Fruit fly (Drosophila melanogaster) whole organism, embryonic: ENCODE measurements around the gene CG43245.

Experiments
- CG11456 ChIP-seq: fragments of 200-800 bp; sonication (Bioruptor generic); IDR thresholded peaks from 3 replicates; pipeline ENCODE4 v1.3.6; 2022; ENCODE audit warnings: missing biosample characterization, missing genetic modification characterization
- CG12104 ChIP-seq: fragments of 200-800 bp; sonication (Bioruptor generic); optimal IDR thresholded peaks from 3 replicates; lab custom pipeline; 2016; ENCODE audit warnings: missing biosample characterization, missing genetic modification characterization
- CG12219 ChIP-seq: fragments of 200-800 bp; sonication (Bioruptor generic); optimal IDR thresholded peaks from 3 replicates; lab custom pipeline; 2018; ENCODE audit warnings: missing biosample characterization, mild to moderate bottlenecking, missing genetic modification characterization
- CG12769 ChIP-seq: fragments of 200-800 bp; sonication (Bioruptor generic); optimal IDR thresholded peaks from 2 replicates; lab custom pipeline; 2019; ENCODE audit warnings: missing biosample characterization, mild to moderate bottlenecking, missing genetic modification characterization, moderate library complexity
- CG12942 ChIP-seq: fragments of 200-800 bp; sonication (Bioruptor generic); optimal IDR thresholded peaks from 3 replicates; lab custom pipeline; 2016; ENCODE audit warnings: missing biosample characterization, missing genetic modification characterization
- CG13894 ChIP-seq: fragments of 200-800 bp; sonication (Bioruptor generic); optimal IDR thresholded peaks from 3 replicates; lab custom pipeline; 2018; ENCODE audit warnings: missing biosample characterization, mild to moderate bottlenecking, missing genetic modification characterization, moderate library complexity
- CG14710 ChIP-seq: fragments of 200-800 bp; sonication (Bioruptor generic); optimal IDR thresholded peaks from 3 replicates; lab custom pipeline; 2019; ENCODE audit warnings: missing biosample characterization, mild to moderate bottlenecking, missing genetic modification characterization, moderate library complexity
- CG14860 ChIP-seq: fragments of 200-800 bp; sonication (Bioruptor generic); IDR thresholded peaks from 3 replicates; pipeline ENCODE4 v1.3.6; 2022; ENCODE audit warnings: missing biosample characterization, missing genetic modification characterization; ENCODE audit not compliant: partially characterized antibody
- CG1603 ChIP-seq: fragments of 200-800 bp; sonication (Bioruptor generic); optimal IDR thresholded peaks from 2 replicates; lab custom pipeline; 2019; ENCODE audit warnings: missing biosample characterization, mild to moderate bottlenecking, missing genetic modification characterization, moderate library complexity
- CG1647 ChIP-seq: fragments of 200-800 bp; sonication (Bioruptor generic); optimal IDR thresholded peaks from 3 replicates; lab custom pipeline; 2016; ENCODE audit warnings: missing biosample characterization, missing genetic modification characterization
- CG16779 ChIP-seq: fragments of 200-800 bp; sonication (Bioruptor generic); IDR thresholded peaks from 2 replicates; pipeline ENCODE4 v1.3.6; 2022; ENCODE audit warnings: missing biosample characterization, missing genetic modification characterization
- CG16863 ChIP-seq: fragments of 200-800 bp; sonication (Bioruptor generic); optimal IDR thresholded peaks from 3 replicates; lab custom pipeline; 2016; ENCODE audit warnings: missing biosample characterization, missing genetic modification characterization
- CG17385 ChIP-seq: fragments of 200-800 bp; sonication (Bioruptor generic); optimal IDR thresholded peaks from 3 replicates; lab custom pipeline; 2018; ENCODE audit warnings: missing biosample characterization, mild to moderate bottlenecking, missing genetic modification characterization
- CG17802 ChIP-seq: fragments of 200-800 bp; sonication (Bioruptor generic); optimal IDR thresholded peaks from 2 replicates; lab custom pipeline; 2018; ENCODE audit warnings: missing biosample characterization, mild to moderate bottlenecking, missing genetic modification characterization, moderate library complexity
- CG30403 ChIP-seq: fragments of 200-800 bp; sonication (Bioruptor generic); optimal IDR thresholded peaks from 3 replicates; lab custom pipeline; 2016; ENCODE audit warnings: missing biosample characterization, missing genetic modification characterization
- CG31224 ChIP-seq: fragments of 200-800 bp; sonication (Bioruptor generic); IDR thresholded peaks from 2 replicates; pipeline ENCODE4 v1.3.6; 2022; ENCODE audit warnings: missing biosample characterization, missing genetic modification characterization
- CG3281 ChIP-seq: fragments of 200-800 bp; sonication (Bioruptor generic); optimal IDR thresholded peaks from 3 replicates; lab custom pipeline; 2017; ENCODE audit warnings: missing biosample characterization, mild to moderate bottlenecking, missing genetic modification characterization
- CG6689 ChIP-seq: fragments of 200-800 bp; sonication (Bioruptor generic); IDR thresholded peaks from 2 replicates; pipeline ENCODE4 v1.3.6; 2022; ENCODE audit warnings: missing biosample characterization, missing genetic modification characterization
- CG7271 ChIP-seq: fragments of 200-800 bp; sonication (Bioruptor generic); optimal IDR thresholded peaks from 2 replicates; lab custom pipeline; 2018; ENCODE audit warnings: missing biosample characterization, mild to moderate bottlenecking, missing genetic modification characterization, moderate library complexity
- CG8290 ChIP-seq, 3 experiments: fragments of 200-800 bp; sonication (Bioruptor generic); optimal IDR thresholded peaks; 2 replicates each; lab custom pipeline; 2016 to 2019; ENCODE audit warnings: missing biosample characterization in 3 of 3, missing genetic modification characterization in 3 of 3, mild to moderate bottlenecking in 2 of 3, moderate library complexity in 1 of 3
- CG8388 ChIP-seq: fragments of 200-800 bp; sonication (Bioruptor generic); optimal IDR thresholded peaks from 2 replicates; lab custom pipeline; 2019; ENCODE audit warnings: missing biosample characterization, mild to moderate bottlenecking, missing genetic modification characterization, moderate library complexity
- CG8924 ChIP-seq: fragments of 200-800 bp; optimal IDR thresholded peaks from 3 replicates; lab custom pipeline; 2019; ENCODE audit warnings: missing biosample characterization, mild to moderate bottlenecking, missing genetic modification characterization, moderate library complexity
- Dek ChIP-seq: fragments of 200-800 bp; sonication (Bioruptor generic); optimal IDR thresholded peaks from 3 replicates; lab custom pipeline; 2019; ENCODE audit warnings: missing biosample characterization, mild to moderate bottlenecking, missing genetic modification characterization, moderate library complexity
- Dfd ChIP-seq, 2 experiments: fragments of >200 bp; optimal IDR thresholded peaks; 2 replicates each; lab custom pipeline; 2017; ENCODE audit warnings: missing biosample characterization in 2 of 2, missing genetic modification characterization in 2 of 2
- E2f1 ChIP-seq: fragments of 200-800 bp; sonication (Bioruptor generic); IDR thresholded peaks from 2 replicates; pipeline ENCODE4 v1.3.6; 2022; ENCODE audit warnings: missing biosample characterization, missing genetic modification characterization
- MTF-1 ChIP-seq: fragments of 200-800 bp; sonication (Bioruptor generic); optimal IDR thresholded peaks from 2 replicates; lab custom pipeline; 2018; ENCODE audit warnings: missing biosample characterization, mild to moderate bottlenecking, missing genetic modification characterization, borderline replicate concordance
- Med ChIP-seq: fragments of 200-800 bp; sonication (Bioruptor generic); peaks from one replicate; lab custom pipeline; 2016; ENCODE audit warnings: missing biosample characterization, missing genetic modification characterization, mild to moderate bottlenecking, inconsistent platforms, moderate library complexity
- Myb ChIP-seq: fragments of 200-800 bp; sonication (Bioruptor generic); optimal IDR thresholded peaks from 2 replicates; lab custom pipeline; 2016; ENCODE audit warnings: missing biosample characterization, missing genetic modification characterization
- Side ChIP-seq: fragments of 200-800 bp; sonication (Bioruptor generic); optimal IDR thresholded peaks from 2 replicates; lab custom pipeline; 2016; ENCODE audit warnings: missing biosample characterization, missing genetic modification characterization
- Sin3A ChIP-seq: fragments of >200 bp; optimal IDR thresholded peaks from 2 replicates; lab custom pipeline; 2018
- Trl ChIP-seq, 3 experiments: fragments of >200 bp in 2 of 3; fragments of 200-800 bp in 1 of 3; sonication (Bioruptor generic) in 1 of 3; optimal IDR thresholded peaks; 2 replicates in 1 of 3; 3 replicates in 2 of 3; lab custom pipeline; 2016 to 2017; ENCODE audit warnings: missing biosample characterization in 1 of 3, missing genetic modification characterization in 1 of 3
- Vsx1 ChIP-seq: fragments of 200-800 bp; sonication (Bioruptor generic); optimal IDR thresholded peaks from 2 replicates; lab custom pipeline; 2017; ENCODE audit warnings: missing biosample characterization, mild to moderate bottlenecking, missing genetic modification characterization, missing genetic modification reagents
- abd-A ChIP-seq: fragments of 200-800 bp; sonication (Bioruptor generic); optimal IDR thresholded peaks from 3 replicates; lab custom pipeline; 2019; ENCODE audit warnings: missing biosample characterization, mild to moderate bottlenecking, missing genetic modification characterization, moderate library complexity
- caup ChIP-seq: fragments of 200-800 bp; sonication (Bioruptor generic); optimal IDR thresholded peaks from 3 replicates; lab custom pipeline; 2017; ENCODE audit warnings: missing biosample characterization, mild to moderate bottlenecking, missing genetic modification characterization, moderate library complexity; ENCODE audit not compliant: severe bottlenecking
- cg ChIP-seq: fragments of 200-800 bp; sonication (Bioruptor generic); optimal IDR thresholded peaks from 3 replicates; lab custom pipeline; 2019; ENCODE audit warnings: missing biosample characterization, mild to moderate bottlenecking, missing genetic modification characterization, moderate library complexity
- crol ChIP-seq: fragments of 200-800 bp; sonication (Bioruptor generic); IDR thresholded peaks from 2 replicates; pipeline ENCODE4 v1.3.6; 2022; ENCODE audit warnings: missing biosample characterization, missing genetic modification characterization
- gcm ChIP-seq: fragments of 200-800 bp; sonication (Bioruptor generic); optimal IDR thresholded peaks from 2 replicates; lab custom pipeline; 2019; ENCODE audit warnings: missing biosample characterization, mild to moderate bottlenecking, missing genetic modification characterization, moderate library complexity
- grn ChIP-seq: fragments of 200-800 bp; sonication (Bioruptor generic); optimal IDR thresholded peaks from 3 replicates; lab custom pipeline; 2017; ENCODE audit warnings: missing biosample characterization, missing genetic modification characterization
- knrl ChIP-seq: fragments of 200-800 bp; sonication (Bioruptor generic); IDR thresholded peaks from 3 replicates; pipeline ENCODE4 v1.3.6; 2022; ENCODE audit warnings: missing biosample characterization, missing genetic modification characterization; ENCODE audit not compliant: partially characterized antibody
- mirr ChIP-seq: fragments of 200-800 bp; sonication (Bioruptor generic); optimal IDR thresholded peaks from 3 replicates; lab custom pipeline; 2018; ENCODE audit warnings: missing biosample characterization, mild to moderate bottlenecking, missing genetic modification characterization
- mld ChIP-seq: fragments of 200-800 bp; sonication (Bioruptor generic); IDR thresholded peaks from 3 replicates; pipeline ENCODE4 v1.3.6; 2022; ENCODE audit warnings: missing biosample characterization, missing genetic modification characterization; ENCODE audit not compliant: partially characterized antibody
- nmo ChIP-seq: fragments of 200-800 bp; sonication (Bioruptor generic); optimal IDR thresholded peaks from 2 replicates; lab custom pipeline; 2018; ENCODE audit warnings: missing biosample characterization, mild to moderate bottlenecking, missing genetic modification characterization, moderate library complexity
- pum ChIP-seq: fragments of 200-800 bp; sonication (Bioruptor generic); optimal IDR thresholded peaks from 2 replicates; lab custom pipeline; 2016; ENCODE audit warnings: missing biosample characterization, missing genetic modification characterization
- scrt ChIP-seq: fragments of 200-800 bp; sonication (Bioruptor generic); optimal IDR thresholded peaks from 2 replicates; lab custom pipeline; 2018; ENCODE audit warnings: missing biosample characterization, mild to moderate bottlenecking, missing genetic modification characterization, moderate library complexity
- toy ChIP-seq: fragments of 200-800 bp; sonication (Bioruptor generic); IDR thresholded peaks from 2 replicates; pipeline ENCODE4 v1.3.6; 2022; ENCODE audit warnings: missing biosample characterization, missing genetic modification characterization
- vnd ChIP-seq: fragments of 200-800 bp; sonication (Bioruptor generic); IDR thresholded peaks from 3 replicates; pipeline ENCODE4 v1.3.6; 2022; ENCODE audit warnings: missing biosample characterization, missing genetic modification characterization; ENCODE audit not compliant: partially characterized antibody
- wek ChIP-seq: fragments of 200-800 bp; sonication (Bioruptor generic); optimal IDR thresholded peaks from 3 replicates; lab custom pipeline; 2018; ENCODE audit warnings: missing biosample characterization, mild to moderate bottlenecking, missing genetic modification characterization, moderate library complexity
- zfh2 ChIP-seq: fragments of 200-800 bp; sonication (Bioruptor generic); optimal IDR thresholded peaks from 2 replicates; lab custom pipeline; 2016; ENCODE audit warnings: missing biosample characterization, missing genetic modification characterization

CG43245 gene

DNA sequence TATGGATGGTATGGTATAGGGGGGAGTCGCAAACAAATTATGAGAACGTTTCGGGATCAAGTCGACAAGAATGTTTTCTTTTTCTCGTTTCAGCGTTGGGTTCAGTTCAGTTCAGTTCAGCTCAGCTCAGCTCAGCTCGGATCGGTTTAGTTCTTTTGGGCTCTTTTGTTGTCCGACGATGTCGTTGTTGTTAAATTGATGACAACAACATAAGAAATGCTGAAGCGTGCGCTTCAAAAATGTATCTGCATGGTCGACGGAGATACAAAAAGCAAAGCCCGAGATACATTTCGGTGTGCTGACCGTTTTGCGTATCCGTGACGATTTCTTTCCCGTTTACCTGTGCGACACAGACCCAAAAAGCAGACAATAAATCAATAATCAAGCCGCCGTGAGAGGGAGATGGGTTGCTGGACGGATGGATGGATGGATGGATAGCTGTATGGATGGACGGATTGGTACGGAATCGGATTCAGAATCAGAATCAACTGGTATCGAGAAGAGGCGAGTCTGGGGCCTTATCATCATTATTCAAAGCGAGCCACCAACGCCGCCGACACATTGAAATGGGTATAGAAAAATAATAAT lies at the start of gene CG43245 (continued):
- TF ChIP-seq CG12769 (tag; lab: Kevin White, UChicago) (peak; percentile 57), abd-A (tag; lab: Kevin White, UChicago) (peak; percentile 45), E2f1 (no peak), Dek (no peak), CG12942 (GFP tag; lab: Kevin White, UChicago) (no peak), Dfd (GFP tag; optimal IDR thresholded peaks at IDR 0.05; lab: Kevin White, UChicago) (no peak), CG8924 (peak; percentile 1), CG16863 (GFP tag; lab: Kevin White, UChicago) (no peak)

dm6 chr3L:10722607-10723006 lies 49.1 kb upstream of the CG43245 start:
- TF ChIP-seq Trl (optimal IDR thresholded peaks at IDR 0.05; lab: Kevin White, UChicago) (peak; percentile 20 to 59), Trl (GFP tag; optimal IDR thresholded peaks at IDR 0.05; lab: Kevin White, UChicago) (no peak), CG14710 (tag; lab: Kevin White, UChicago) (no peak), wek (GFP tag; lab: Kevin White, UChicago) (no peak), CG14860 (GFP tag; lab: Robert Waterston, UW) (no peak), vnd (GFP tag; lab: Robert Waterston, UW) (no peak), CG7271 (no peak), Side (GFP tag; lab: Kevin White, UChicago) (no peak), nmo (no peak), Med (GFP tag; lab: Kevin White, UChicago) (peak; percentile 2), CG6689 (no peak), CG12219 (GFP tag; lab: Kevin White, UChicago) (no peak), CG13894 (tag; lab: Kevin White, UChicago) (peak; percentile 18), CG12104 (GFP tag; lab: Kevin White, UChicago) (no peak), CG1647 (GFP tag; lab: Kevin White, UChicago) (no peak), mld (no peak), CG16779 (no peak), pum (no peak), Vsx1 (GFP tag; lab: Kevin White, UChicago) (no peak), scrt (GFP tag; lab: Kevin White, UChicago) (no peak), knrl (0 out of 3 replicates have a peak, but pooled peaks have one; percentile 15), crol (peak; percentile 22; the same call in 1 of the 2 replicates), abd-A (tag; lab: Kevin White, UChicago) (peak; percentile 83), caup (GFP tag; lab: Kevin White, UChicago) (no peak), Sin3A (lab: Kevin White, UChicago) (no peak), CG1603 (tag; lab: Kevin White, UChicago) (no peak), CG17385 (GFP tag; lab: Kevin White, UChicago) (no peak), CG30403 (GFP tag; lab: Kevin White, UChicago) (no peak)

- TF ChIP-seq CG31224 (GFP tag; lab: Robert Waterston, UW) (peak; percentile 82), CG8290 (GFP tag; optimal IDR thresholded peaks at IDR 0.05; lab: Kevin White, UChicago) (no peak), CG8290 (tag; optimal IDR thresholded peaks at IDR 0.05; lab: Kevin White, UChicago) (no peak), CG17802 (tag; lab: Kevin White, UChicago) (no peak), cg (GFP tag; lab: Kevin White, UChicago) (peak; percentile 12), Myb (no peak), MTF-1 (no peak), toy (GFP tag; lab: Robert Waterston, UW) (no peak), zfh2 (GFP tag; lab: Kevin White, UChicago) (no peak), CG3281 (GFP tag; lab: Kevin White, UChicago) (no peak), mirr (GFP tag; lab: Kevin White, UChicago) (no peak), CG8388 (no peak), CG11456 (GFP tag; lab: Robert Waterston, UW) (no peak), CG13894 (tag; lab: Kevin White, UChicago) (peak; percentile 31), grn (GFP tag; lab: Kevin White, UChicago) (no peak), gcm (no peak), CG12219 (GFP tag; lab: Kevin White, UChicago) (no peak)
Measured at dm6 chr3L:10723596-10723995, 48.1 kb upstream of the CG43245 start.
